Worm (Caenorhabditis elegans): ENCODE measurements around the gene xpo-3.

DNA sequence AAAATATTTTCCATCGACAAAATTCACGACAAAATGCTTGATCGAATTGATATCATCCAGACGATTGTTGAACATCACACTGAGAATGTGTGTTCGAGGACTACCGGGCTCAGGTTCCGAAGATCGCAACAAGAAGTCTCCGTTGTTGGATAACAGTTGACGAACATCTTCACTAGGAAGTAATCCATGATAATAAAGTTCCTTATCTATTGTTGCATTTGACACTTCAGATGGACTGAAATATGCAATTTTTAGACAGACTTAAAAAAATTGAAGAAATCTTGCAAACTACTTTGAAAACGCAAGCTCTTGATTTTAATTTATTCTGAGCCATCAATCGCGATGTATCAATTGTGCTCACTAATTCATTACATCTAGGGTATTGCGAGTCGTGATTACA lies 46.6 kb downstream of the xpo-3 start:
- TF ChIP-seq ztf-23 (GFP tag; IDR thresholded peaks at IDR 0.05) (no peak), klf-2 (GFP tag; conservative IDR thresholded peaks at IDR 0.05) (no peak), flt-1 (GFP tag; IDR thresholded peaks at IDR 0.05) (no peak)

Measured in whole organism, midembryonic.